Worm (Caenorhabditis elegans) whole organism, L1 larva: ENCODE data around the gene comt-5.

ENCODE experiments used
- C04F5.9 ChIP-seq: sonication (generic microtip); optimal IDR thresholded peaks from 2 replicates; lab custom pipeline; 2016; ENCODE audit warnings: missing genetic modification characterization, missing compliant biosample characterization
- C16A3.4 ChIP-seq: fragments of 150-350 bp; optimal IDR thresholded peaks from 2 replicates; lab custom pipeline; 2014; ENCODE audit warnings: missing biosample characterization, missing genetic modification characterization
- C34B4.2 ChIP-seq: sonication (generic microtip); optimal IDR thresholded peaks from 2 replicates; lab custom pipeline; 2017; ENCODE audit warnings: mild to moderate bottlenecking, missing genetic modification characterization, missing compliant biosample characterization
- F16B12.6 ChIP-seq: fragments of 150-350 bp; optimal IDR thresholded peaks from 2 replicates; lab custom pipeline; 2014; ENCODE audit warnings: missing biosample characterization, missing genetic modification characterization
- alr-1 ChIP-seq: fragments of 200-800 bp; sonication (Bioruptor generic); optimal IDR thresholded peaks from 2 replicates; lab custom pipeline; 2018; ENCODE audit warnings: borderline replicate concordance, mild to moderate bottlenecking, missing genetic modification characterization, missing compliant biosample characterization
- aly-2 ChIP-seq: fragments of 150-350 bp; optimal IDR thresholded peaks from 2 replicates; lab custom pipeline; 2014; ENCODE audit warnings: missing biosample characterization, missing genetic modification characterization
- ama-1 ChIP-seq: fragments of 150-350 bp; optimal IDR thresholded peaks from 2 replicates; lab custom pipeline; 2014
- blmp-1 ChIP-seq: fragments of 150-350 bp; optimal IDR thresholded peaks from 2 replicates; lab custom pipeline; 2014; ENCODE audit warnings: missing biosample characterization, missing genetic modification characterization
- ceh-8 ChIP-seq: fragments of 200-800 bp; sonication (Bioruptor generic); optimal IDR thresholded peaks from 2 replicates; lab custom pipeline; 2018; ENCODE audit warnings: mild to moderate bottlenecking, missing genetic modification characterization, moderate library complexity, missing compliant biosample characterization
- ceh-82 ChIP-seq, 3 experiments: fragments of 150-350 bp in 1 of 3; sonication (generic microtip) in 2 of 3; optimal IDR thresholded peaks; 2 replicates each; lab custom pipeline; 2014 to 2017; ENCODE audit warnings: missing biosample characterization in 3 of 3, missing genetic modification characterization in 3 of 3
- ces-1 ChIP-seq: fragments of 150-350 bp; optimal IDR thresholded peaks from 2 replicates; lab custom pipeline; 2014; ENCODE audit warnings: missing biosample characterization, missing genetic modification reagents, missing genetic modification characterization
- dpl-1 ChIP-seq, 3 experiments: fragments of 150-350 bp in 2 of 3; sonication (generic microtip) in 1 of 3; optimal IDR thresholded peaks; 2 replicates each; lab custom pipeline; 2014 to 2017; ENCODE audit warnings: missing biosample characterization in 3 of 3, missing genetic modification characterization in 3 of 3, missing genetic modification reagents in 3 of 3
- dsc-1 ChIP-seq: sonication (generic microtip); optimal IDR thresholded peaks from 2 replicates; lab custom pipeline; 2016; ENCODE audit warnings: mild to moderate bottlenecking, missing genetic modification characterization, missing compliant biosample characterization
- efl-3 ChIP-seq: fragments of 200-800 bp; sonication (Bioruptor generic); optimal IDR thresholded peaks from 2 replicates; lab custom pipeline; 2018; ENCODE audit warnings: mild to moderate bottlenecking, missing genetic modification characterization, missing compliant biosample characterization
- egl-13 ChIP-seq: sonication (generic microtip); optimal IDR thresholded peaks from 2 replicates; lab custom pipeline; 2016; ENCODE audit warnings: missing genotype, missing genetic modification reagents, missing genetic modification characterization, missing compliant biosample characterization
- egl-27 ChIP-seq, 2 experiments: fragments of 150-350 bp in 1 of 2; sonication (generic microtip); optimal IDR thresholded peaks; 3 replicates each; lab custom pipeline; 2017 to 2018; ENCODE audit warnings: missing biosample characterization in 2 of 2, missing genetic modification characterization in 2 of 2, missing genetic modification reagents in 2 of 2
- elt-3 ChIP-seq, 6 experiments: fragments of 150-350 bp in 1 of 6; sonication (generic microtip); optimal IDR thresholded peaks; 2 replicates each; lab custom pipeline; 2017 to 2018; ENCODE audit warnings: missing biosample characterization in 6 of 6, missing genetic modification characterization in 6 of 6, inconsistent platforms in 1 of 6
- ets-5 ChIP-seq: fragments of 200-800 bp; sonication (Bioruptor generic); IDR thresholded peaks from 2 replicates; pipeline ENCODE4 v1.3.6; 2022; ENCODE audit warnings: missing genetic modification characterization, missing compliant biosample characterization
- fkh-8 ChIP-seq: sonication (generic microtip); optimal IDR thresholded peaks from 2 replicates; lab custom pipeline; 2016; ENCODE audit warnings: mild to moderate bottlenecking, missing genetic modification characterization, missing compliant biosample characterization
- fos-1 ChIP-seq: fragments of 150-350 bp; optimal IDR thresholded peaks from 2 replicates; lab custom pipeline; 2014; ENCODE audit warnings: missing biosample characterization, missing genetic modification characterization
- grh-1 ChIP-seq: fragments of 200-800 bp; sonication (Bioruptor generic); IDR thresholded peaks from 2 replicates; pipeline ENCODE4 v1.3.6; 2022; ENCODE audit warnings: missing genetic modification reagents, missing genetic modification characterization, missing compliant biosample characterization
- hlh-17 ChIP-seq: fragments of 200-800 bp; sonication (Bioruptor generic); optimal IDR thresholded peaks from 2 replicates; lab custom pipeline; 2018; ENCODE audit warnings: missing genetic modification characterization, mild to moderate bottlenecking, missing compliant biosample characterization, moderate library complexity, borderline replicate concordance
- hlh-4 ChIP-seq: sonication (generic microtip); optimal IDR thresholded peaks from 2 replicates; lab custom pipeline; 2016; ENCODE audit warnings: mild to moderate bottlenecking, missing genetic modification characterization, missing compliant biosample characterization
- lin-13 ChIP-seq: fragments of 150-350 bp; optimal IDR thresholded peaks from 2 replicates; lab custom pipeline; 2014; ENCODE audit warnings: missing biosample characterization, missing genetic modification reagents, missing genetic modification characterization
- lin-14 ChIP-seq: fragments of 200-800 bp; sonication (Bioruptor generic); optimal IDR thresholded peaks from 2 replicates; lab custom pipeline; 2018; ENCODE audit warnings: mild to moderate bottlenecking, missing genetic modification characterization, moderate library complexity, missing compliant biosample characterization
- lin-15B ChIP-seq: fragments of 150-350 bp; sonication (generic microtip); optimal IDR thresholded peaks from 3 replicates; lab custom pipeline; 2014; ENCODE audit warnings: missing biosample characterization, missing genetic modification characterization
- lir-3 ChIP-seq: sonication (generic microtip); optimal IDR thresholded peaks from 2 replicates; lab custom pipeline; 2016; ENCODE audit warnings: mild to moderate bottlenecking, missing genetic modification characterization, moderate library complexity, missing compliant biosample characterization; ENCODE audit not compliant: poor library complexity
- lsy-2 ChIP-seq, 2 experiments: fragments of 150-350 bp; optimal IDR thresholded peaks; 2 replicates each; lab custom pipeline; 2014; ENCODE audit warnings: missing biosample characterization in 2 of 2, missing genetic modification characterization in 2 of 2
- mab-9 ChIP-seq: fragments of 200-800 bp; sonication (Bioruptor generic); IDR thresholded peaks from 2 replicates; pipeline ENCODE4 v1.3.6; 2022; ENCODE audit warnings: missing genetic modification reagents, missing genetic modification characterization, missing compliant biosample characterization
- mep-1 ChIP-seq: fragments of 150-350 bp; optimal IDR thresholded peaks from 2 replicates; lab custom pipeline; 2014; ENCODE audit warnings: missing biosample characterization, missing genetic modification characterization
- nhr-11 ChIP-seq: fragments of 150-350 bp; optimal IDR thresholded peaks from 2 replicates; lab custom pipeline; 2014; ENCODE audit warnings: missing biosample characterization, missing genetic modification characterization
- nhr-12 ChIP-seq: sonication (generic microtip); optimal IDR thresholded peaks from 2 replicates; lab custom pipeline; 2017; ENCODE audit warnings: missing biosample characterization, missing genetic modification characterization
- nhr-20 ChIP-seq: sonication (generic microtip); optimal IDR thresholded peaks from 2 replicates; lab custom pipeline; 2016; ENCODE audit warnings: mild to moderate bottlenecking, missing genetic modification characterization, missing compliant biosample characterization
- nhr-237 ChIP-seq: fragments of 150-350 bp; optimal IDR thresholded peaks from 2 replicates; lab custom pipeline; 2014; ENCODE audit warnings: missing biosample characterization, missing genetic modification characterization
- nhr-71 ChIP-seq: sonication (generic microtip); optimal IDR thresholded peaks from 2 replicates; lab custom pipeline; 2016; ENCODE audit warnings: mild to moderate bottlenecking, missing genetic modification characterization, moderate library complexity, missing compliant biosample characterization
- nhr-85 ChIP-seq: sonication (generic microtip); peaks from one replicate; lab custom pipeline; 2016; ENCODE audit warnings: missing genetic modification characterization, inconsistent platforms, missing compliant biosample characterization
- nhr-90 ChIP-seq: sonication (generic microtip); optimal IDR thresholded peaks from 2 replicates; lab custom pipeline; 2016; ENCODE audit warnings: mild to moderate bottlenecking, missing genetic modification characterization, missing compliant biosample characterization; ENCODE audit not compliant: poor library complexity
- pag-3 ChIP-seq: sonication (generic microtip); optimal IDR thresholded peaks from 2 replicates; lab custom pipeline; 2017; ENCODE audit warnings: missing genetic modification characterization, mild to moderate bottlenecking, missing compliant biosample characterization, antibody characterized with exemption, borderline replicate concordance; ENCODE audit not compliant: insufficient read depth
- pax-3 ChIP-seq: fragments of 200-800 bp; sonication (Bioruptor generic); optimal IDR thresholded peaks from 2 replicates; lab custom pipeline; 2018; ENCODE audit warnings: mild to moderate bottlenecking, missing genetic modification characterization, moderate library complexity, missing compliant biosample characterization
- rnt-1 ChIP-seq: sonication (generic microtip); optimal IDR thresholded peaks from 2 replicates; lab custom pipeline; 2016; ENCODE audit warnings: mild to moderate bottlenecking, missing genetic modification characterization, moderate library complexity, missing compliant biosample characterization
- snpc-4 ChIP-seq: fragments of 150-350 bp; optimal IDR thresholded peaks from 2 replicates; lab custom pipeline; 2014; ENCODE audit warnings: missing biosample characterization, missing genetic modification characterization
- snu-23 ChIP-seq: sonication (generic microtip); optimal IDR thresholded peaks from 2 replicates; lab custom pipeline; 2016; ENCODE audit warnings: missing genetic modification characterization, missing compliant biosample characterization
- sox-4 ChIP-seq: sonication (generic microtip); optimal IDR thresholded peaks from 2 replicates; lab custom pipeline; 2016; ENCODE audit warnings: missing genetic modification characterization, missing compliant biosample characterization
- sptf-1 ChIP-seq: fragments of 150-350 bp; optimal IDR thresholded peaks from 2 replicates; lab custom pipeline; 2014; ENCODE audit warnings: missing biosample characterization, missing genetic modification characterization
- sup-37 ChIP-seq: fragments of 200-800 bp; sonication (Bioruptor generic); optimal IDR thresholded peaks from 2 replicates; lab custom pipeline; 2018; ENCODE audit warnings: mild to moderate bottlenecking, missing genetic modification characterization, missing compliant biosample characterization
- swsn-7 ChIP-seq: sonication (generic microtip); optimal IDR thresholded peaks from 2 replicates; lab custom pipeline; 2016; ENCODE audit warnings: missing genetic modification characterization, missing compliant biosample characterization
- tbx-2 ChIP-seq: sonication (generic microtip); optimal IDR thresholded peaks from 2 replicates; lab custom pipeline; 2016; ENCODE audit warnings: missing genetic modification characterization, missing compliant biosample characterization
- unc-130 ChIP-seq: fragments of 150-350 bp; optimal IDR thresholded peaks from 2 replicates; lab custom pipeline; 2017; ENCODE audit warnings: missing biosample characterization, missing genetic modification characterization, inconsistent platforms
- unc-30 ChIP-seq: sonication (generic microtip); optimal IDR thresholded peaks from 2 replicates; lab custom pipeline; 2017; ENCODE audit warnings: missing biosample characterization, missing genetic modification characterization
- unc-86 ChIP-seq: sonication (generic microtip); optimal IDR thresholded peaks from 2 replicates; lab custom pipeline; 2016; ENCODE audit warnings: missing genetic modification characterization, missing compliant biosample characterization
- unc-98 ChIP-seq: fragments of 200-800 bp; sonication (Bioruptor generic); IDR thresholded peaks from 2 replicates; pipeline ENCODE4 v1.3.6; 2022; ENCODE audit warnings: missing genetic modification characterization, missing compliant biosample characterization
- xbp-1 ChIP-seq: sonication (generic microtip); optimal IDR thresholded peaks from 2 replicates; lab custom pipeline; 2016; ENCODE audit warnings: missing genetic modification characterization, missing compliant biosample characterization
- ztf-4 ChIP-seq: fragments of 150-350 bp; optimal IDR thresholded peaks from 2 replicates; lab custom pipeline; 2014; ENCODE audit warnings: missing biosample characterization, missing genetic modification characterization

comt-5 gene

ce11 chrV:2067985-2068499 lies 14.6 kb upstream of the comt-5 start, which contains the start of gene lbp-9 (continued):
- TF ChIP-seq ceh-82 (tag; optimal IDR thresholded peaks at IDR 0.05; lab: Kevin White, UChicago) (peak in 1 of 3 experiments; percentile 31), unc-130 (tag; lab: Kevin White, UChicago) (no peak), swsn-7 (tag; lab: Kevin White, UChicago) (peak; percentile 40), mab-9 (GFP tag; lab: Robert Waterston, UW) (no peak), mep-1 (tag; lab: Kevin White, UChicago) (peak; percentile 89), dsc-1 (tag; lab: Kevin White, UChicago) (no peak), hlh-4 (tag; lab: Kevin White, UChicago) (no peak), pag-3 (no peak), lin-13 (GFP tag; lab: Kevin White, UChicago) (peak; percentile 28), lir-3 (no peak), ces-1 (GFP tag; lab: Kevin White, UChicago) (no peak), unc-98 (GFP tag; lab: Robert Waterston, UW) (no peak), snu-23 (GFP tag; lab: Kevin White, UChicago) (peak; percentile 80), hlh-17 (GFP tag; lab: Kevin White, UChicago) (no peak), ets-5 (GFP tag; lab: Robert Waterston, UW) (no peak), fos-1 (tag; lab: Kevin White, UChicago) (no peak), unc-86 (tag; lab: Kevin White, UChicago) (no peak), alr-1 (no peak), egl-13 (tag; lab: Kevin White, UChicago) (no peak), C16A3.4 (tag; lab: Kevin White, UChicago) (no peak), aly-2 (no peak), ama-1 (no peak), fkh-8 (tag; lab: Kevin White, UChicago) (no peak), nhr-11 (no peak), grh-1 (GFP tag; lab: Robert Waterston, UW) (no peak), sptf-1 (tag; lab: Kevin White, UChicago) (no peak), egl-27 (tag; optimal IDR thresholded peaks at IDR 0.05; lab: Kevin White, UChicago) (no peak), nhr-12 (tag; lab: Kevin White, UChicago) (no peak), F16B12.6 (tag; lab: Kevin White, UChicago) (no peak), nhr-20 (tag; lab: Kevin White, UChicago) (peak; percentile 88), C34B4.2 (tag; lab: Kevin White, UChicago) (no peak), ceh-8 (GFP tag; lab: Kevin White, UChicago) (no peak), nhr-71 (tag; lab: Kevin White, UChicago) (peak; percentile 80), pax-3 (tag; lab: Kevin White, UChicago) (no peak), unc-30 (tag; lab: Kevin White, UChicago) (no peak), blmp-1 (tag; lab: Kevin White, UChicago) (peak; percentile 36), dpl-1 (GFP tag; optimal IDR thresholded peaks at IDR 0.05; lab: Kevin White, UChicago) (peak in 2 of 3 experiments; percentile 6 to 50), ztf-4 (tag; lab: Kevin White, UChicago) (peak; percentile 21), rnt-1 (peak; percentile 10), sox-4 (tag; lab: Kevin White, UChicago) (no peak), nhr-237 (tag; lab: Kevin White, UChicago) (no peak), lin-15B (tag; lab: Kevin White, UChicago) (no peak), nhr-90 (tag; lab: Kevin White, UChicago) (peak; percentile 43), nhr-85 (tag; lab: Kevin White, UChicago) (peak; percentile 91), C04F5.9 (tag; lab: Kevin White, UChicago) (peak; percentile 15), efl-3 (GFP tag; lab: Kevin White, UChicago) (no peak), xbp-1 (peak; percentile 35), lsy-2 (tag; optimal IDR thresholded peaks at IDR 0.05; lab: Kevin White, UChicago) (peak; percentile 15 to 34), tbx-2 (peak; percentile 23), elt-3 (tag; optimal IDR thresholded peaks at IDR 0.05; lab: Kevin White, UChicago) (no peak), lin-14 (peak; percentile 99), sup-37 (GFP tag; lab: Kevin White, UChicago) (no peak), snpc-4 (tag; lab: Kevin White, UChicago) (no peak)
